Worm (Caenorhabditis elegans) whole organism, late embryonic: ENCODE results near the gene cal-4.
A peak's percentile ranks its signal among the peaks of the same experiment; 100 is the strongest.

ENCODE experiments used
- C08G9.2 ChIP-seq: sonication (generic microtip); optimal IDR thresholded peaks from 2 replicates; lab custom pipeline; 2016; ENCODE audit warnings: mild to moderate bottlenecking, missing genetic modification characterization, moderate library complexity, missing compliant biosample characterization
- F13H6.1 ChIP-seq: sonication (generic microtip); optimal IDR thresholded peaks from 2 replicates; lab custom pipeline; 2016; ENCODE audit warnings: missing genetic modification characterization, missing compliant biosample characterization
- K09A11.1 ChIP-seq: sonication (generic microtip); optimal IDR thresholded peaks from 2 replicates; lab custom pipeline; 2017; ENCODE audit warnings: antibody characterized with exemption, mild to moderate bottlenecking, missing genetic modification characterization, missing compliant biosample characterization; ENCODE audit not compliant: insufficient read depth
- Y22D7AL.16 ChIP-seq: sonication (generic microtip); optimal IDR thresholded peaks from 2 replicates; lab custom pipeline; 2016; ENCODE audit warnings: missing genetic modification characterization, missing compliant biosample characterization
- ama-1 ChIP-seq: fragments of 150-350 bp; optimal IDR thresholded peaks from 2 replicates; lab custom pipeline; 2014
- ceh-14 ChIP-seq: sonication (generic microtip); optimal IDR thresholded peaks from 2 replicates; lab custom pipeline; 2016; ENCODE audit warnings: missing genotype, missing genetic modification characterization, missing compliant biosample characterization
- ceh-18 ChIP-seq: sonication (generic microtip); optimal IDR thresholded peaks from 2 replicates; lab custom pipeline; 2016; ENCODE audit warnings: missing genetic modification characterization, missing compliant biosample characterization
- ceh-19 ChIP-seq: fragments of 200-800 bp; sonication (Bioruptor generic); optimal IDR thresholded peaks from 2 replicates; lab custom pipeline; 2018; ENCODE audit warnings: mild to moderate bottlenecking, missing genetic modification characterization, missing compliant biosample characterization
- ceh-2 ChIP-seq: sonication (generic microtip); optimal IDR thresholded peaks from 2 replicates; lab custom pipeline; 2016; ENCODE audit warnings: missing genotype, missing genetic modification characterization, missing compliant biosample characterization
- ceh-30 ChIP-seq: fragments of 150-350 bp; optimal IDR thresholded peaks from 2 replicates; lab custom pipeline; 2014; ENCODE audit warnings: missing biosample characterization, missing genetic modification characterization
- ceh-31 ChIP-seq: sonication (generic microtip); optimal IDR thresholded peaks from 2 replicates; lab custom pipeline; 2016; ENCODE audit warnings: missing genetic modification characterization, missing compliant biosample characterization
- ceh-34 ChIP-seq: sonication (generic microtip); optimal IDR thresholded peaks from 2 replicates; lab custom pipeline; 2016; ENCODE audit warnings: mild to moderate bottlenecking, missing genetic modification characterization, missing compliant biosample characterization
- ceh-45 ChIP-seq: fragments of 200-800 bp; sonication (Bioruptor generic); IDR thresholded peaks from 2 replicates; pipeline ENCODE4 v1.3.6; 2022; ENCODE audit warnings: missing genetic modification reagents, missing genetic modification characterization, missing compliant biosample characterization
- ceh-48 ChIP-seq: sonication (generic microtip); optimal IDR thresholded peaks from 2 replicates; lab custom pipeline; 2016; ENCODE audit warnings: missing genetic modification characterization, inconsistent platforms, missing compliant biosample characterization
- dmd-4 ChIP-seq: sonication (generic microtip); optimal IDR thresholded peaks from 2 replicates; lab custom pipeline; 2016; ENCODE audit warnings: borderline replicate concordance, missing genetic modification characterization, missing compliant biosample characterization
- dve-1 ChIP-seq: sonication (generic microtip); optimal IDR thresholded peaks from 2 replicates; lab custom pipeline; 2017; ENCODE audit warnings: antibody characterized with exemption, mild to moderate bottlenecking, missing genetic modification characterization, missing compliant biosample characterization
- elt-2 ChIP-seq: sonication (generic microtip); optimal IDR thresholded peaks from 2 replicates; lab custom pipeline; 2016; ENCODE audit warnings: missing genetic modification reagents, missing genetic modification characterization, missing compliant biosample characterization
- elt-4 ChIP-seq: sonication (generic microtip); optimal IDR thresholded peaks from 2 replicates; lab custom pipeline; 2016; ENCODE audit warnings: missing genetic modification characterization, missing compliant biosample characterization
- fax-1 ChIP-seq: sonication (generic microtip); optimal IDR thresholded peaks from 2 replicates; lab custom pipeline; 2016; ENCODE audit warnings: missing genotype, missing genetic modification characterization, missing compliant biosample characterization
- hlh-13 ChIP-seq: fragments of 200-800 bp; sonication (Bioruptor generic); optimal IDR thresholded peaks from 2 replicates; lab custom pipeline; 2018; ENCODE audit warnings: mild to moderate bottlenecking, missing genetic modification characterization, missing compliant biosample characterization
- hlh-30 ChIP-seq: sonication (generic microtip); optimal IDR thresholded peaks from 2 replicates; lab custom pipeline; 2017; ENCODE audit warnings: antibody characterized with exemption, missing genetic modification characterization, missing compliant biosample characterization; ENCODE audit not compliant: insufficient read depth
- hlh-8 ChIP-seq: sonication (generic microtip); optimal IDR thresholded peaks from 2 replicates; lab custom pipeline; 2016; ENCODE audit warnings: missing genotype, missing genetic modification characterization, missing compliant biosample characterization
- lin-11 ChIP-seq: fragments of 200-800 bp; sonication (Bioruptor generic); optimal IDR thresholded peaks from 2 replicates; lab custom pipeline; 2018; ENCODE audit warnings: mild to moderate bottlenecking, missing genetic modification characterization, missing compliant biosample characterization
- mec-3 ChIP-seq: sonication (generic microtip); optimal IDR thresholded peaks from 2 replicates; lab custom pipeline; 2016; ENCODE audit warnings: borderline replicate concordance, missing genetic modification characterization, missing compliant biosample characterization
- nfya-1 ChIP-seq: sonication (generic microtip); optimal IDR thresholded peaks from 2 replicates; lab custom pipeline; 2017; ENCODE audit warnings: missing genetic modification characterization, mild to moderate bottlenecking, missing compliant biosample characterization, antibody characterized with exemption, moderate library complexity
- nhr-232 ChIP-seq: sonication (generic microtip); optimal IDR thresholded peaks from 2 replicates; lab custom pipeline; 2016; ENCODE audit warnings: missing genetic modification characterization, missing compliant biosample characterization
- odd-2 ChIP-seq: sonication (generic microtip); optimal IDR thresholded peaks from 2 replicates; lab custom pipeline; 2017; ENCODE audit warnings: antibody characterized with exemption, mild to moderate bottlenecking, missing genetic modification characterization, missing compliant biosample characterization
- pag-3 ChIP-seq: sonication (generic microtip); optimal IDR thresholded peaks from 2 replicates; lab custom pipeline; 2016; ENCODE audit warnings: missing compliant biosample characterization, missing genetic modification characterization, borderline replicate concordance
- pax-1 ChIP-seq: fragments of 150-350 bp; optimal IDR thresholded peaks from 2 replicates; lab custom pipeline; 2014; ENCODE audit warnings: missing biosample characterization, missing genetic modification characterization
- pha-2 ChIP-seq: sonication (generic microtip); optimal IDR thresholded peaks from 2 replicates; lab custom pipeline; 2017; ENCODE audit warnings: mild to moderate bottlenecking, missing genetic modification characterization, missing compliant biosample characterization
- pqm-1 ChIP-seq: sonication (generic microtip); optimal IDR thresholded peaks from 2 replicates; lab custom pipeline; 2016; ENCODE audit warnings: missing genetic modification characterization, missing compliant biosample characterization
- ref-2 ChIP-seq: sonication (generic microtip); optimal IDR thresholded peaks from 2 replicates; lab custom pipeline; 2016; ENCODE audit warnings: missing genetic modification characterization, missing compliant biosample characterization
- rnt-1 ChIP-seq: sonication (generic microtip); optimal IDR thresholded peaks from 2 replicates; lab custom pipeline; 2016; ENCODE audit warnings: missing genetic modification characterization, missing compliant biosample characterization
- sdc-2 ChIP-seq: sonication (generic microtip); optimal IDR thresholded peaks from 2 replicates; lab custom pipeline; 2016; ENCODE audit warnings: missing genotype, missing genetic modification characterization, missing compliant biosample characterization
- sox-2 ChIP-seq: fragments of 200-800 bp; sonication (Bioruptor generic); IDR thresholded peaks from 2 replicates; pipeline ENCODE4 v1.3.6; 2022; ENCODE audit warnings: missing genetic modification reagents, missing genetic modification characterization, missing compliant biosample characterization
- sox-4 ChIP-seq: sonication (generic microtip); optimal IDR thresholded peaks from 2 replicates; lab custom pipeline; 2017; ENCODE audit warnings: mild to moderate bottlenecking, missing genetic modification characterization, inconsistent platforms, missing compliant biosample characterization
- syd-9 ChIP-seq: sonication (generic microtip); optimal IDR thresholded peaks from 2 replicates; lab custom pipeline; 2016; ENCODE audit warnings: mild to moderate bottlenecking, missing genetic modification characterization, moderate library complexity, missing compliant biosample characterization
- tbx-2 ChIP-seq: sonication (generic microtip); optimal IDR thresholded peaks from 2 replicates; lab custom pipeline; 2016; ENCODE audit warnings: missing genetic modification characterization, missing compliant biosample characterization
- ttx-3 ChIP-seq: sonication (generic microtip); optimal IDR thresholded peaks from 2 replicates; lab custom pipeline; 2016; ENCODE audit warnings: missing genetic modification reagents, missing genetic modification characterization, missing compliant biosample characterization
- unc-3 ChIP-seq, 2 experiments: fragments of 200-800 bp in 1 of 2; sonication (Bioruptor generic) in 1 of 2; sonication (generic microtip) in 1 of 2; conservative IDR thresholded peaks in 1 of 2; optimal IDR thresholded peaks in 1 of 2; 2 replicates each; pipeline versions ENCODE4 v1.3.6 to Lab custom; 2016 to 2022; ENCODE audit warnings: missing compliant biosample characterization in 2 of 2, missing genetic modification characterization in 2 of 2, missing genetic modification reagents in 1 of 2
- unc-42 ChIP-seq: sonication (generic microtip); optimal IDR thresholded peaks from 2 replicates; lab custom pipeline; 2016; ENCODE audit warnings: missing genotype, missing genetic modification characterization, missing compliant biosample characterization
- unc-55 ChIP-seq: sonication (generic microtip); optimal IDR thresholded peaks from 2 replicates; lab custom pipeline; 2017; ENCODE audit warnings: missing biosample characterization, missing genetic modification reagents, missing genetic modification characterization
- ztf-16 ChIP-seq: sonication (generic microtip); optimal IDR thresholded peaks from 2 replicates; lab custom pipeline; 2017; ENCODE audit warnings: missing genetic modification characterization, missing compliant biosample characterization

The cal-4 gene

DNA sequence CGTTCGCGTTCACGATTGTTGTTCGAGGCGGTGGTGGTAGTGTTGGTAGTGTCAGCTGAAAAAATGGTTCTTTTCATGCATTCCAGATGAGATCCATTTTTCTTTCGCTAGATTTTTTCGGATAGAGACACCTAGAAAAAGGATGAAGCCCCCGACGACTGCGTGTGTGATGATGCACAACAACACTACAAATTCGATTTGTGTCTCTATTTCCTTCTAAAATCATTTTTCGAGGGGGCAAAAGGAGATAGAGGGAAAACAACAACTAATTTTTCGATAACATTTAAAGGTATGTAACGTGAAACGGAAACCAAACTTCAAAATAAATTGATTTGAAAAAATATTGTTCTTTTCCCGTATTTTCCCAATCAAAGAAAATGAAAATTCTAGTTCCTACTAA, 20.7 kb upstream of the cal-4 start:
- no peak for TF ChIP-seq unc-3 (GFP tag; conservative IDR thresholded peaks at IDR 0.05; lab: Robert Waterston, UW)
- TF ChIP-seq unc-3 (tag; optimal IDR thresholded peaks at IDR 0.05; lab: Kevin White, UChicago), result no peak
- peak; percentile 80 for TF ChIP-seq unc-42
- TF ChIP-seq ceh-30 (tag; lab: Kevin White, UChicago), result no peak

- no peak for TF ChIP-seq odd-2 (tag; lab: Kevin White, UChicago)
- no peak for TF ChIP-seq elt-2 (tag; lab: Kevin White, UChicago)
- TF ChIP-seq ama-1 (lab: Kevin White, UChicago), result no peak
- TF ChIP-seq nhr-232 (tag; lab: Kevin White, UChicago), result no peak
- no peak for TF ChIP-seq tbx-2 (tag; lab: Kevin White, UChicago)
- TF ChIP-seq ztf-16 (tag; lab: Kevin White, UChicago), result no peak
- TF ChIP-seq hlh-8 (tag; lab: Kevin White, UChicago), result no peak
- TF ChIP-seq sox-2 (GFP tag; lab: Robert Waterston, UW), result no peak
- TF ChIP-seq pag-3 (tag; lab: Kevin White, UChicago), result no peak
- no peak for TF ChIP-seq rnt-1
- no peak for TF ChIP-seq ceh-48 (tag; lab: Kevin White, UChicago)
- TF ChIP-seq fax-1, result no peak
- TF ChIP-seq, all 69 proteins: peak for 0
Measured at ce11 chrIV:10501550-10502240, 19.5 kb upstream of the cal-4 start, which contains the start of gene tax-6. Gene tax-6 (minus strand): TSS chrIV:10501600.

DNA sequence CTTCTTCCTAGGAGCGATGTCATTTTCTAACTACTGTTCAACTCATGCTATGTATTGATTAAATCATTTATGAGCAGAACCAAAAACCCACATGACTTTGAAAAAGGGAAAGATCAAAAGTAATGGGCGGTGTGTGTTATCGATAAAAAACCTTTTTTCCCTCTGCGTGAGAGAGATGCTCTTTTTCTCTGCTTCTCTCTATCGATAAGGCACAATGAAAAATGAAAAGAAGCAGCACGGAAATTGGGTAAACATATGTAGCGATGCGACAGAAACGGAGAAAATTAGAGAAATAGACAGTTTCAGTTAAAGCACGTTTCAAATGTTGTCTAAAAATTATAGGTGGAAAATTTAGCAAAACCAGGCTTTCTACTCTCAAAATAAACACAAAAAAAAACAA, 18.9 kb upstream of the cal-4 start:
- no peak for TF ChIP-seq rnt-1
- TF ChIP-seq K09A11.1 (tag; lab: Kevin White, UChicago), result no peak
- no peak for TF ChIP-seq pax-1
- TF ChIP-seq ceh-48 (tag; lab: Kevin White, UChicago), result no peak
- TF ChIP-seq elt-4 (tag; lab: Kevin White, UChicago), result no peak
- TF ChIP-seq sox-4 (tag; lab: Kevin White, UChicago), result no peak
- no peak for TF ChIP-seq unc-55 (GFP tag; lab: Kevin White, UChicago)
- no peak for TF ChIP-seq ceh-18
- TF ChIP-seq F13H6.1, result no peak
- no peak for TF ChIP-seq dmd-4 (tag; lab: Kevin White, UChicago)
- TF ChIP-seq unc-42, result peak; percentile 3
- TF ChIP-seq pqm-1, result peak; percentile 21
- no peak for TF ChIP-seq sox-2 (GFP tag; lab: Robert Waterston, UW)
- TF ChIP-seq nfya-1 (tag; lab: Kevin White, UChicago), result peak; percentile 5
- peak; percentile 39 for TF ChIP-seq elt-2 (tag; lab: Kevin White, UChicago)
- TF ChIP-seq ama-1 (lab: Kevin White, UChicago), result no peak
- TF ChIP-seq, all 69 proteins: peak for 4

DNA sequence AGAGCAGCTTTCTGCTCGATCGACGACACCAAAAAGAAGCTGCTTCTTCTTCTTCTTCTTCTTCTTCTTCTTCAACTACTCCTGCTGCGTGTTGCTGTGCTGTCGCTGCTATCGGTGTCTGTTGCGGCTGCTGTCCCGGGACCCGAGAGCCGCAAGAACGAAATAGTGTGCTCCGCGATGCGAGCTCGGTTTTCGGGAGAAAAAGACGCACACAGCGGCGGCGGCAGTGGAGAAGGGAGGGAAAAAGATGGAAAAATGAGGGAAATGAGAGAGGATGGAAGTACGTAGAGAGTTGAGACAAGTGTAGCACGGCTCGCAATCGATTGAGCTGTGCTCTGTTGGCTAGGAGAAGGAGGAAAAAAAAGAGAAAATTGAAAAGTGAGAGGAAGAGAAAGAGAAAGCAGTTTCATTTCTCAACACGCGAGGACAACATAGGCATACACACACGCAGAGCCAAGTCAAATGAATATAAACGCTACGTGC, 17.4 kb upstream of the cal-4 start:
- TF ChIP-seq nhr-232 (tag; lab: Kevin White, UChicago) (no peak), ceh-2 (peak; percentile 23), dve-1 (tag; lab: Kevin White, UChicago) (peak; percentile 10), ref-2 (tag; lab: Kevin White, UChicago) (peak; percentile 29), mec-3 (peak; percentile 65), ceh-31 (tag; lab: Kevin White, UChicago) (peak; percentile 79), unc-55 (GFP tag; lab: Kevin White, UChicago) (peak; percentile 86), K09A11.1 (tag; lab: Kevin White, UChicago) (peak; percentile 30), sdc-2 (tag; lab: Kevin White, UChicago) (peak; percentile 36), ceh-18 (peak; percentile 94), rnt-1 (peak; percentile 70), ttx-3 (tag; lab: Kevin White, UChicago) (no peak), unc-42 (peak; percentile 82), pha-2 (no peak), C08G9.2 (peak; percentile 29), ceh-19 (GFP tag; lab: Kevin White, UChicago) (peak; percentile 57), Y22D7AL.16 (tag; lab: Kevin White, UChicago) (peak; percentile 50), unc-3 (GFP tag; conservative IDR thresholded peaks at IDR 0.05; lab: Robert Waterston, UW) (no peak), unc-3 (tag; optimal IDR thresholded peaks at IDR 0.05; lab: Kevin White, UChicago) (no peak), hlh-30 (tag; lab: Kevin White, UChicago) (no peak), ceh-14 (peak; percentile 83), syd-9 (peak; percentile 20), hlh-13 (GFP tag; lab: Kevin White, UChicago) (no peak), hlh-8 (tag; lab: Kevin White, UChicago) (peak; percentile 29), lin-11 (tag; lab: Kevin White, UChicago) (no peak), ceh-45 (GFP tag; lab: Robert Waterston, UW) (no peak), ceh-34 (tag; lab: Kevin White, UChicago) (peak; percentile 81), fax-1 (peak; percentile 82)
